Worm (Caenorhabditis elegans): Measurements from ENCODE around the gene fbf-1.

fbf-1 gene

ce11 chrII:6109989-6110388, 29.3 kb upstream of the fbf-1 start:
- TF ChIP-seq blmp-1 (tag; optimal IDR thresholded peaks at IDR 0.05) (no peak), zip-8 (tag; optimal IDR thresholded peaks at IDR 0.05) (peak; percentile 94)

ce11 chrII:6107773-6108172, 27.1 kb upstream of the fbf-1 start:
- TF ChIP-seq elt-1 (tag; optimal IDR thresholded peaks at IDR 0.05; ENCODE audit: borderline replicate concordance, insufficient read depth) (no peak), flh-1 (GFP tag; optimal IDR thresholded peaks at IDR 0.05) (no peak), hlh-1 (tag; optimal IDR thresholded peaks at IDR 0.05) (no peak), lin-32 (GFP tag; optimal IDR thresholded peaks at IDR 0.05) (no peak), zip-8 (tag; optimal IDR thresholded peaks at IDR 0.05) (no peak), ham-2 (GFP tag; optimal IDR thresholded peaks at IDR 0.05) (no peak), unc-39 (tag; optimal IDR thresholded peaks at IDR 0.05) (no peak), snpc-4 (tag; optimal IDR thresholded peaks at IDR 0.05) (no peak), nhr-237 (tag; optimal IDR thresholded peaks at IDR 0.05) (no peak), ceh-39 (tag; optimal IDR thresholded peaks at IDR 0.05) (no peak), mls-2 (tag; optimal IDR thresholded peaks at IDR 0.05) (no peak), sptf-1 (tag; optimal IDR thresholded peaks at IDR 0.05) (no peak), drap-1 (GFP tag; optimal IDR thresholded peaks at IDR 0.05) (no peak), ceh-83 (GFP tag; optimal IDR thresholded peaks at IDR 0.05) (no peak), ceh-43 (GFP tag; optimal IDR thresholded peaks at IDR 0.05) (no peak), nhr-2 (tag; optimal IDR thresholded peaks at IDR 0.05) (no peak), mab-5 (tag; optimal IDR thresholded peaks at IDR 0.05) (no peak), elt-3 (tag; optimal IDR thresholded peaks at IDR 0.05) (no peak)

ce11 chrII:6103986-6104385, 23.3 kb upstream of the fbf-1 start:
- TF ChIP-seq flh-1 (GFP tag; optimal IDR thresholded peaks at IDR 0.05) (no peak), nhr-237 (tag; optimal IDR thresholded peaks at IDR 0.05) (no peak), ceh-39 (tag; optimal IDR thresholded peaks at IDR 0.05) (no peak), M03D4.4 (tag; optimal IDR thresholded peaks at IDR 0.05) (no peak), nhr-76 (tag; optimal IDR thresholded peaks at IDR 0.05) (no peak), pha-4 (tag; optimal IDR thresholded peaks at IDR 0.05) (no peak), mls-2 (tag; optimal IDR thresholded peaks at IDR 0.05) (no peak), bed-3 (GFP tag; optimal IDR thresholded peaks at IDR 0.05) (no peak), tbx-8 (GFP tag; optimal IDR thresholded peaks at IDR 0.05) (no peak), mep-1 (tag; optimal IDR thresholded peaks at IDR 0.05) (no peak), ceh-43 (GFP tag; optimal IDR thresholded peaks at IDR 0.05) (no peak), nhr-28 (tag; optimal IDR thresholded peaks at IDR 0.05) (no peak), sem-2 (GFP tag; optimal IDR thresholded peaks at IDR 0.05) (no peak), mab-5 (tag; optimal IDR thresholded peaks at IDR 0.05) (no peak), lin-32 (GFP tag; optimal IDR thresholded peaks at IDR 0.05) (no peak), unc-120 (tag; optimal IDR thresholded peaks at IDR 0.05; ENCODE audit: poor library complexity, severe bottlenecking) (no peak), cnd-1 (tag; optimal IDR thresholded peaks at IDR 0.05) (no peak), ces-1 (GFP tag; optimal IDR thresholded peaks at IDR 0.05) (no peak)

- TF ChIP-seq zip-8 (tag; optimal IDR thresholded peaks at IDR 0.05) = no peak
Observed at ce11 chrII:6101475-6101874, 20.8 kb upstream of the fbf-1 start.

ce11 chrII:6099500-6099899, 18.9 kb upstream of the fbf-1 start, which contains the start of gene rgs-3:
rgs-3 (plus strand) TSS chrII:6099800.
- TF ChIP-seq unc-62 (GFP tag; optimal IDR thresholded peaks at IDR 0.05) = no peak
- no peak for TF ChIP-seq hlh-1 (tag; optimal IDR thresholded peaks at IDR 0.05)

- no peak for TF ChIP-seq snpc-4 (tag; optimal IDR thresholded peaks at IDR 0.05)
- peak; percentile 24 for TF ChIP-seq ham-2 (GFP tag; optimal IDR thresholded peaks at IDR 0.05)
Observed at ce11 chrII:6097441-6097840, 16.8 kb upstream of the fbf-1 start, which contains the start of the genes tpp-2 and rbbp-5. tpp-2 (minus strand) TSS chrII:6097597. rbbp-5 (plus strand) TSS chrII:6097830.

Data from whole organism, mixed stage, embryonic.